Fruit fly (Drosophila melanogaster) Kc167 (cell line): Measurements from ENCODE around the gene Mbs.

ENCODE experiments used
- h ChIP-seq: fragments of >200 bp; optimal IDR thresholded peaks from 3 replicates; lab custom pipeline; 2018; ENCODE audit warnings: missing external identifiers
- psq ChIP-seq: fragments of >200 bp; optimal IDR thresholded peaks from 2 replicates; lab custom pipeline; 2017; ENCODE audit warnings: missing external identifiers
- ttk ChIP-seq: sonication (Bioruptor generic); optimal IDR thresholded peaks from 2 replicates; lab custom pipeline; 2017; ENCODE audit warnings: missing external identifiers

dm6 chr3L:16112069-16112820 is 60.5 kb downstream of the Mbs start, which contains the start of gene Zn72D:
- no peak for TF ChIP-seq h (lab: Kevin White, UChicago)
- no peak for TF ChIP-seq ttk (lab: Kevin White, UChicago)
- TF ChIP-seq psq (lab: Kevin White, UChicago) = no peak
